Fruit fly (Drosophila melanogaster): ENCODE measurements around the gene myd.

The myd gene

dm6 chr3R:19166077-19166778 is 14.2 kb upstream of the myd start (continued):
- TF ChIP-seq CG12391 (tag; optimal IDR thresholded peaks at IDR 0.05) (no peak), CG10543 (GFP tag; optimal IDR thresholded peaks at IDR 0.05) (no peak), prd (optimal IDR thresholded peaks at IDR 0.05) (no peak), prd (GFP tag; IDR thresholded peaks at IDR 0.05) (no peak), wdn (GFP tag; IDR thresholded peaks at IDR 0.05) (no peak), C15 (GFP tag; IDR thresholded peaks at IDR 0.05) (no peak), Rfx (GFP tag; IDR thresholded peaks at IDR 0.05) (peak; percentile 13; the same call in 1 of the 2 replicates), Dek (tag; optimal IDR thresholded peaks at IDR 0.05) (peak; percentile 30), odd (GFP tag; optimal IDR thresholded peaks at IDR 0.05) (peak; percentile 39), Pdp1 (GFP tag; optimal IDR thresholded peaks at IDR 0.05) (peak in 1 of 2 experiments; percentile 37), az2 (GFP tag; optimal IDR thresholded peaks at IDR 0.05) (peak; percentile 62), NC2α (GFP tag; optimal IDR thresholded peaks at IDR 0.05) (no peak), HLHmδ (GFP tag; optimal IDR thresholded peaks at IDR 0.05) (no peak), CG7839 (tag; optimal IDR thresholded peaks at IDR 0.05) (no peak), CG7928 (GFP tag; optimal IDR thresholded peaks at IDR 0.05) (no peak), ac (GFP tag; optimal IDR thresholded peaks at IDR 0.05) (no peak), Med (GFP tag) (peak; percentile 60), CG8924 (tag; optimal IDR thresholded peaks at IDR 0.05) (peak; percentile 56), NK7.1 (GFP tag; optimal IDR thresholded peaks at IDR 0.05) (no peak), CG4360 (GFP tag; IDR thresholded peaks at IDR 0.05) (peak; percentile 88), CG34376 (GFP tag; optimal IDR thresholded peaks at IDR 0.05) (no peak), sim (GFP tag; IDR thresholded peaks at IDR 0.05) (no peak), CG12659 (GFP tag; optimal IDR thresholded peaks at IDR 0.05) (no peak), sens (GFP tag) (peak; percentile 83), CG12769 (tag; optimal IDR thresholded peaks at IDR 0.05) (peak; percentile 35), Hr78 (GFP tag; optimal IDR thresholded peaks at IDR 0.05) (no peak), Hand (GFP tag; optimal IDR thresholded peaks at IDR 0.05) (no peak), CG13296 (GFP tag; optimal IDR thresholded peaks at IDR 0.05) (no peak), row (GFP tag; IDR thresholded peaks at IDR 0.05) (peak; percentile 60; the same call in 2 of the 3 replicates)

- no peak for TF ChIP-seq unc-4 (GFP tag; IDR thresholded peaks at IDR 0.05; ENCODE audit: partially characterized antibody)
- no peak for TF ChIP-seq bowl (GFP tag; IDR thresholded peaks at IDR 0.05)
- no peak for TF ChIP-seq CG32532 (GFP tag; IDR thresholded peaks at IDR 0.05)
- no peak for TF ChIP-seq CG4854 (GFP tag; optimal IDR thresholded peaks at IDR 0.05)
- TF ChIP-seq Ets65A (GFP tag): peak; percentile 60
- no peak for TF ChIP-seq Atf6 (GFP tag; IDR thresholded peaks at IDR 0.05)
- no peak for TF ChIP-seq Mrtf (GFP tag; IDR thresholded peaks at IDR 0.05)
- no peak for TF ChIP-seq CG8359 (GFP tag; optimal IDR thresholded peaks at IDR 0.05; ENCODE audit: borderline replicate concordance)
- no peak for TF ChIP-seq CG11085 (GFP tag; IDR thresholded peaks at IDR 0.05)
- TF ChIP-seq Xbp1 (GFP tag; optimal IDR thresholded peaks at IDR 0.05): no peak
- TF ChIP-seq E2f2 (GFP tag; IDR thresholded peaks at IDR 0.05): 0 out of 2 replicates have a peak, but pooled peaks have one; percentile 6
- no peak for TF ChIP-seq CG9817 (tag; optimal IDR thresholded peaks at IDR 0.05)
- no peak for TF ChIP-seq CG9876 (GFP tag; optimal IDR thresholded peaks at IDR 0.05)
- no peak for TF ChIP-seq CG8944 (GFP tag; optimal IDR thresholded peaks at IDR 0.05)
- no peak for TF ChIP-seq Vsx1 (GFP tag; optimal IDR thresholded peaks at IDR 0.05)
- TF ChIP-seq CG18619 (GFP tag; optimal IDR thresholded peaks at IDR 0.05): no peak
- TF ChIP-seq fru (optimal IDR thresholded peaks at IDR 0.05): no peak
- no peak for TF ChIP-seq CG4404 (GFP tag; IDR thresholded peaks at IDR 0.05)
Measured at dm6 chr3R:19167521-19167920, 12.9 kb upstream of the myd start.
